Fruit fly (Drosophila melanogaster) ovary, adult (tissue): ENCODE measurements around the gene MAGE.
A peak's percentile ranks its signal among the peaks of the same experiment; 100 is the strongest.

Source experiments
- CG17801 ChIP-seq: fragments of 200-800 bp; optimal IDR thresholded peaks from 2 replicates; lab custom pipeline; 2019; ENCODE audit warnings: missing biosample characterization, mild to moderate bottlenecking, missing genetic modification characterization, moderate library complexity; ENCODE audit not compliant: partially characterized antibody

MAGE gene

dm6 chr3R:7157102-7157501 is 2.1 kb upstream of the MAGE start:
- TF ChIP-seq CG17801 (GFP tag; lab: Kevin White, UChicago), result no peak

DNA sequence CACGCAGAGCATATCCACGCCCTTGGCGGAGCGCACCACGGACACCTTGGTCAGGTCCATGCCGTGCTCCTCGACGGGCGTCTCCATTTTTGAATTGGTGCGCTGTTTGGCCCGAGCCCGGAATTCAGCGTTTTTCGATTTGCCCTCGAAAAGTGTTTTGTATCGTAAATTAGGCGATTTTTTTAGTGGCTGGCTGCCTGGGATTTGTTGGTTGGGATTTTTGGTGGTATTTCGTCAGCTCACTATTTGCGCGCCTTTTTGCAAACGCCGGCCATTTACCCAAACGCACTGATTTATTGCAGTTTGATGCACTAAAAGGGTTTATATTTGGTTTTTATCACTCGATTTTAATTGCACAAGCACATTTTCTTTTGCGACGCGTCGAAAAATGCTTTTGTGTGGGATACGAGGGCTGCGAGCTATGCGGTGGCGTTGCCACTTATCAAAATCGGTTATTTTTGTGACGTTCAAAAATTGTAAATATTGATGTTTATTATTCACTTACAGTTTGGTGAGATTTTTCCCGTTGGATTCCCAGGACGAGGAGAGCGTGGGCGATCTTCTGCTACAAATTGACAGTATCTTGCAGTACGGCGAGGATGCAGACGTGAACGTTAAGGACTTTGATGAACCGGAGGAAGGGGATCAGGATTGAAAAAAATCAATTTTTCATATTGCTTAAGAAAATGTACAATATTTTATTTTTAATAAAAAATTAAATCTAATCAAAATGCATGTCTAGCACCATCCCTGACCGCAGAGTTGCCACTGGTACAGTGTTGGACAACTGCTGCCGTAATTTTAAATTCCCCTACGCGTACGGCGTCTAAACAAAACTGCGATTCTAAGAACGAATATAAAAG is 4.2 kb downstream of the MAGE start, which contains the start of the genes gfzf and Sas-4:
TSS of gene gfzf (minus strand) at position 425 of the 863 bp plus-strand sequence.
TSS of gene Sas-4 (plus strand) at position 824 of the 863 bp plus-strand sequence.
- TF ChIP-seq CG17801 (GFP tag; lab: Kevin White, UChicago), result peak; percentile 15

- TF ChIP-seq CG17801 (GFP tag; lab: Kevin White, UChicago), result peak; percentile 56
Observed at dm6 chr3R:7144245-7144904, 10.6 kb downstream of the MAGE start, which contains the start of the genes CG14610 and CG2656. CG14610 (minus strand) TSS chr3R:7144295. CG2656 (plus strand) TSS chr3R:7144724.

DNA sequence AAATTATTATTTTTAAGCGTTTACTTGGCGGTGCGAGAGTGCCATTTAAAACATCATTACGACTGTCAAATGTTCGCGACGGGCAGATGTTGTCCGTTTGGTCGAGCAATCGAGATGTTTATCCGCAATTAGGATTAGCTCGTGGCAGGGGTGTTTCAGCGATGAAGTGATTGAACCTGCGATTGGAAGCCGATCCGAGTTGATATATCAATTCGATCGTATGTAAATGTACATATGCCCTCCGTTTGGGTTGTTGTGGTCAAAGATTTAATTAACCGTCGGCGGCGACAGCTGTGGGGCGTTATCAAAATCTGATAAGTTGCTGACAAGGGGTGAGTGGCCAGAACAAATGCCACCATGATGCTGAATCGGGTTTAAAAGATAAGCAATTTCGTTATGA is 12.4 kb downstream of the MAGE start:
- no peak for TF ChIP-seq CG17801 (GFP tag; lab: Kevin White, UChicago)

DNA sequence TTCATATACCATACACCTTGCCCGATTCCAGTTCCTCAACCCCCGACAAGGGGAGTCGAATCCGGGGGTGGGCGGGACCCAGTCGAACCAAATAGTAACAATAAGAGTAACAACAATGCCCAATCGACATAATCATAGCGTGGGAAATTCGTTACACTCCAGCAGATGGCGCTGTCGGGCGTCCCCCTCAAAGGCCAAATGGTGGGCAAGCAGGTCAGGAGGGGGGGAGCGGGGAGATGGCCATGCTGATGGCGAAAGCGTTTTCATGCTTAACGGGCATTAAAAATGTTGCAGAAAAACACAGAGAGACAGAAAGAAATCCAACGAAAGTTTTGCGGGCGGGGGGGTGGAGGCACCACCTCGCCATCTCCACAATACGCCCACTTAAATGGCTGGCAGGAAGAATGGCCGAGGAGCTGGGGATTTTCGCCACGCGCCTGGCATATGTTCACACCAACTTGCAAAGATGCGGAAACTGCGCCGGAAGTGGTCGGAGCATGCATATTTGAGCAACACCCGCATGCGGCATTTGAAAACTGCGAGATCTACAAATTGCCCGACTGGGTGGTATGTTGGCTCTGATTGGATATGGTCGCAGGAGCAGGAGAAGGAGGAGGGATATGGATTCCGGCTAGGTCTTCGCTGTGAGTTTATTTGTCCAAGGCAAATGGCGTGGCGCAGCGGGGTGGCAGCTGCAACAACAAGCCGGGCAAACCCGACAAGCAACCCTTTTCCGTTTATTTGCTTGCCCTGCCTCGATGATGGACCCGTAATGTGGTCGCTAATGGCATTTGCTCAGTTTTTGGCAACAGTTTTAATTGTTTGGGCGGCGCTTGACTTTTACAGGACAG is 15.6 kb downstream of the MAGE start:
- TF ChIP-seq CG17801 (GFP tag; lab: Kevin White, UChicago), result no peak

DNA sequence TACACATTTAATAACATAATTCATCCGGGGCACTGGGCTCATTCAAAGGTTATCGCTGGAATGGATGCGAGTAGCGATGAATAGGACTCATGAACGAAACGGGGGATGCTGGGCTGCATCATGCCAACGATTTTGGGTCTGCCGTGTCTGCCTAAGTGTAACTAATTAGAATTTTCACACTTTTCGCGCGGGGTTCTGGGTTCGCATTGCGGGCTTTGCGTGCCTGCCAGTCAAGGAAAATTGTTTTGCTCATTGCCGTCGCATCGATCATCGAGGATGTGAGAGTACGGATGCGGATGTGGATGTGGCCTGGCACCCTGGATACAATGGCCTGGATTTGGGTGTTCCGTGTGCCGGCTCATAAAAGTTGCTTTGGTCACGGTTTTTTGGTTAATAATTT is 16.9 kb downstream of the MAGE start:
- no peak for TF ChIP-seq CG17801 (GFP tag; lab: Kevin White, UChicago)

dm6 chr3R:7137207-7137606 is 17.8 kb downstream of the MAGE start:
- no peak for TF ChIP-seq CG17801 (GFP tag; lab: Kevin White, UChicago)

- no peak for TF ChIP-seq CG17801 (GFP tag; lab: Kevin White, UChicago)
Observed at dm6 chr3R:7135881-7136280, 19.1 kb downstream of the MAGE start, which contains the start of gene Fer1. Fer1 (plus strand) TSS chr3R:7136206.

DNA sequence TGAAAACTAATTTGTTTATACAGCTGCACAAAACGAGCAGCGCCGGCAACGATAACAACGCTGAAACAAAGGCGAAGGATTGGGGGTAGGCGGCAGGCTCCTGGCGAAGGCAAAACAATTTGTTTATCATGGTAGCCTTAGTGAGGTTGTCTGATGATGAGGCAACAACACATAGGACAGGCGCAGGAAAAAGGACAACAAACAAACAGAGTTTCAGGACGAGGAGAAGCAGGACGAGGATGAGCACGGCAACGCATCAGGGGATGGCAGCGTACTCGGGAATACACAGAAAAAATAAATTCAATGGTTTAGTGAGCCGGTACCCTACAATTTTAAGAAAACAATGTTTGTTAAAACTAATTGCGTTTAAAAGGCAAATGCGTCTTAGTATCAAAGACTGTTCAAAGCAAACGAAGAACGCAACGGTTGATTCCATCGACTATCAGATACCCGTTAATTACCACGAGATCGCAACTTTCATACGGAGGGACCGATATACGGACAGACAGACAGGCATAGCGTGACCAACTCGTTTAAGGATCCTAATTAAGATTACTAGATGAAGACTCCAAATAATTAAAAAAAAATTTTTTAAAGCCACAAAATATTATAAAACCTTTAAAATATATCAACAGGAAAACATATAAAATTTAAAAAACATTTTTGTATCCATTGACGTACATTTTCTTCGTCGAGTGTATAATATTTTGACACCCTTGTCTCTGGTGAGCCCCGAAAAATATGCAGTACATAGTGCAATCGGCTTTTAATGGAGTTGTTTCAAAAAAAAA is 20.1 kb downstream of the MAGE start:
- TF ChIP-seq CG17801 (GFP tag; lab: Kevin White, UChicago), result no peak

- TF ChIP-seq CG17801 (GFP tag; lab: Kevin White, UChicago), result no peak
Observed at dm6 chr3R:7131260-7131659, 23.7 kb downstream of the MAGE start, which contains the start of gene CG31493. CG31493 (plus strand) TSS chr3R:7131560.

dm6 chr3R:7130827-7131226 is 24.2 kb downstream of the MAGE start:
- TF ChIP-seq CG17801 (GFP tag; lab: Kevin White, UChicago), result peak; percentile 34

DNA sequence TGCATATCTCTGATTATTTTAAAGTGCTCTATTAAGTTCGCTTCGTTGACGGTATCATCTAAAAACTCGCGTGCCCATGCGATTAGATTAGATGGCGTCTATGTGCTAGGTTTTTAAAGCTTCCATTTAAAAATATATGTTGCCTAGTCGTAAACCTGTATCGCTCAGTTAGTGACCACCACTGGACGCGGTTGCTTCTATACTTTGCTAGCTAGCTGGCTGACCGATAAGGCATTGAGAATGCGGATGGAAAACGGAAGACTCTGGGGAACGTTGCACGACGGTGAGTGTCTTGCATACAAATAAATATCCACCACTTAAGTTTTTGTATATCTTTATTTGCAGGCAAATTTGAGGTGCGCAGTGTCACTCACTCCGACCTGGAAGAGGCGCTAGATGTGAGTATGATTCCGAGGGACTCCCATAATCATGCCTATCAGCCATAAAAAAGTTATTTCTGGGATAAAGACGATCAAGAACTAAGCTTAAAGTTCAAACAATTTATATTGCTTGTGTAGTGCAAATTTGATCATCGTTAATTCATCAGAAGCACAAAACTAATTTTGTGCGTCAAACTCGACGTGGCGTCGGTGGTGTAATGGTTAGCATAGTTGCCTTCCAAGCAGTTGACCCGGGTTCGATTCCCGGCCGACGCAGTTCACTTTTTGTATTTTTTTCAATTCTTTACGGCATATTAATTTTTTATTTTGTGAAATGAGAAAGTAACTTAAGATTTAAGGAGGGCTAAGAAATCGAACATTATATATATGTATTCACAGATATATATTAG is 25.5 kb downstream of the MAGE start, which contains the start of gene CG31248:
TSS of gene CG31248 (plus strand) at position 41 of the 790 bp plus-strand sequence.
- no peak for TF ChIP-seq CG17801 (GFP tag; lab: Kevin White, UChicago)

DNA sequence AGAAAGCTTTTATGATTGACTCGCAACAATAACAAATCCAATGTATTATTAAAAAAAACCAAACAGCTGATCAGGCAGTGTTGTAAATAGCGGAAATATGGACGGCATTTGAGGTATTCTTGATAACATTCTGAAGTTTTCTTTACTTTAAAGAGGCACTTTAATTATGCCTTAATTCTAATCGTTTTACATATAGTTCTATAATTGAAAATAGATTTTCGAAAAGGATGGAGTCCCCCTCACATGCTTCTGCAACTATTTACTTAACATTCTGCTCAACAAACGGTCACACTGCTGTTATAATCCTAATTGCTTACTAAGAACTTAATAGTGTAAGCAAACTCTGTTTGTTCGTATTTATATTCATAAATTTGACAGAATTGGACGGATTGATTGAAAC is 27.0 kb downstream of the MAGE start, which contains the start of gene CG10068:
TSS of gene CG10068 (minus strand) at position 62 of the 400 bp plus-strand sequence.
- peak; percentile 89 for TF ChIP-seq CG17801 (GFP tag; lab: Kevin White, UChicago)
